Fruit fly (Drosophila melanogaster) whole organism, embryonic: ENCODE measurements around the gene sinu.

Experiments used
- Ada2b ChIP-seq: fragments of 200-800 bp; sonication (Bioruptor generic); IDR thresholded peaks from 2 replicates; pipeline ENCODE4 v1.3.6; 2022; ENCODE audit warnings: missing biosample characterization, missing genetic modification characterization
- Blimp-1 ChIP-seq: fragments of 200-800 bp; sonication (Bioruptor generic); optimal IDR thresholded peaks from 3 replicates; lab custom pipeline; 2018; ENCODE audit warnings: missing biosample characterization, missing genetic modification characterization, mild to moderate bottlenecking, moderate library complexity, missing genetic modification reagents
- CG10267 ChIP-seq: fragments of 200-800 bp; sonication (Bioruptor generic); optimal IDR thresholded peaks from 2 replicates; lab custom pipeline; 2018; ENCODE audit warnings: missing biosample characterization, mild to moderate bottlenecking, missing genetic modification characterization, moderate library complexity
- CG11504 ChIP-seq: fragments of 200-800 bp; sonication (Bioruptor generic); optimal IDR thresholded peaks from 3 replicates; lab custom pipeline; 2019; ENCODE audit warnings: missing biosample characterization, mild to moderate bottlenecking, missing genetic modification characterization, moderate library complexity
- CG12155 ChIP-seq: fragments of 200-800 bp; sonication (Bioruptor generic); optimal IDR thresholded peaks from 3 replicates; lab custom pipeline; 2016; ENCODE audit warnings: missing biosample characterization, missing genetic modification characterization
- CG12299 ChIP-seq: fragments of 200-800 bp; sonication (Bioruptor generic); optimal IDR thresholded peaks from 2 replicates; lab custom pipeline; 2018; ENCODE audit warnings: missing biosample characterization, mild to moderate bottlenecking, missing genetic modification characterization
- CG15011 ChIP-seq: fragments of 200-800 bp; sonication (Bioruptor generic); optimal IDR thresholded peaks from 3 replicates; lab custom pipeline; 2018; ENCODE audit warnings: missing biosample characterization, mild to moderate bottlenecking, missing genetic modification characterization
- CG2120 ChIP-seq: fragments of 200-800 bp; sonication (Bioruptor generic); optimal IDR thresholded peaks from 3 replicates; lab custom pipeline; 2016; ENCODE audit warnings: missing biosample characterization, missing genetic modification characterization
- CG31441 ChIP-seq: fragments of 200-800 bp; sonication (Bioruptor generic); IDR thresholded peaks from 2 replicates; pipeline ENCODE4 v1.3.6; 2022; ENCODE audit warnings: missing biosample characterization, missing genetic modification characterization
- CG32767 ChIP-seq: fragments of 200-800 bp; sonication (Bioruptor generic); IDR thresholded peaks from 2 replicates; pipeline ENCODE4 v1.3.6; 2022; ENCODE audit warnings: missing biosample characterization, missing genetic modification characterization
- CG3726 ChIP-seq: fragments of 200-800 bp; sonication (Bioruptor generic); IDR thresholded peaks from 3 replicates; pipeline ENCODE4, ENCODE4 v1.3.6; 2022; ENCODE audit warnings: missing biosample characterization, missing genetic modification characterization
- CG4424 ChIP-seq: fragments of 200-800 bp; sonication (Bioruptor generic); optimal IDR thresholded peaks from 3 replicates; lab custom pipeline; 2016; ENCODE audit warnings: missing biosample characterization, missing genetic modification characterization
- CG6813 ChIP-seq: fragments of 200-800 bp; sonication (Bioruptor generic); optimal IDR thresholded peaks from 2 replicates; lab custom pipeline; 2017; ENCODE audit warnings: missing biosample characterization, missing genetic modification characterization, mild to moderate bottlenecking, moderate library complexity, missing genetic modification reagents
- CG7556 ChIP-seq: fragments of 200-800 bp; sonication (Bioruptor generic); optimal IDR thresholded peaks from 2 replicates; lab custom pipeline; 2017; ENCODE audit warnings: missing biosample characterization, mild to moderate bottlenecking, missing genetic modification characterization
- CG7839 ChIP-seq: fragments of 200-800 bp; sonication (Bioruptor generic); optimal IDR thresholded peaks from 3 replicates; lab custom pipeline; 2018; ENCODE audit warnings: missing biosample characterization, mild to moderate bottlenecking, missing genetic modification characterization, moderate library complexity
- CG8388 ChIP-seq: fragments of 200-800 bp; sonication (Bioruptor generic); optimal IDR thresholded peaks from 2 replicates; lab custom pipeline; 2019; ENCODE audit warnings: missing biosample characterization, mild to moderate bottlenecking, missing genetic modification characterization, moderate library complexity
- CG8924 ChIP-seq: fragments of 200-800 bp; optimal IDR thresholded peaks from 3 replicates; lab custom pipeline; 2019; ENCODE audit warnings: missing biosample characterization, mild to moderate bottlenecking, missing genetic modification characterization, moderate library complexity
- CG9817 ChIP-seq: fragments of 200-800 bp; sonication (Bioruptor generic); optimal IDR thresholded peaks from 2 replicates; lab custom pipeline; 2018; ENCODE audit warnings: missing biosample characterization, mild to moderate bottlenecking, missing genetic modification characterization, moderate library complexity
- CkIIα-i1 ChIP-seq: fragments of 200-800 bp; sonication (Bioruptor generic); IDR thresholded peaks from 2 replicates; pipeline ENCODE4 v1.3.6; 2022; ENCODE audit warnings: missing biosample characterization, missing genetic modification characterization
- CoRest ChIP-seq: fragments of 200-800 bp; sonication (Bioruptor generic); optimal IDR thresholded peaks from 3 replicates; lab custom pipeline; 2018; ENCODE audit warnings: missing biosample characterization, mild to moderate bottlenecking, missing genetic modification characterization, moderate library complexity
- Deaf1 ChIP-seq: fragments of 200-800 bp; optimal IDR thresholded peaks from 3 replicates; lab custom pipeline; 2019; ENCODE audit warnings: missing biosample characterization, mild to moderate bottlenecking, missing genetic modification characterization, moderate library complexity
- HLH3B ChIP-seq: fragments of 200-800 bp; sonication (Bioruptor generic); IDR thresholded peaks from 2 replicates; pipeline ENCODE4 v1.3.6; 2022; ENCODE audit warnings: missing biosample characterization, missing genetic modification characterization
- Med ChIP-seq: fragments of 200-800 bp; sonication (Bioruptor generic); peaks from one replicate; lab custom pipeline; 2016; ENCODE audit warnings: missing biosample characterization, missing genetic modification characterization, mild to moderate bottlenecking, inconsistent platforms, moderate library complexity
- Mrtf ChIP-seq: fragments of 200-800 bp; sonication (Bioruptor generic); IDR thresholded peaks from 3 replicates; pipeline ENCODE4 v1.3.6; 2022; ENCODE audit warnings: missing biosample characterization, missing genetic modification characterization
- Ravus ChIP-seq: fragments of 200-800 bp; sonication (Bioruptor generic); IDR thresholded peaks from 2 replicates; pipeline ENCODE4 v1.3.6; 2022; ENCODE audit warnings: missing biosample characterization, missing genetic modification characterization
- Taf1 ChIP-seq: fragments of 200-800 bp; sonication (Bioruptor generic); IDR thresholded peaks from 2 replicates; pipeline ENCODE4 v1.3.6; 2022; ENCODE audit warnings: missing biosample characterization, missing genetic modification characterization
- ara ChIP-seq: fragments of 200-800 bp; sonication (Bioruptor generic); IDR thresholded peaks from 2 replicates; pipeline ENCODE4 v1.3.6; 2022; ENCODE audit warnings: missing biosample characterization, missing genetic modification characterization
- cad ChIP-seq: fragments of >200 bp; optimal IDR thresholded peaks from 2 replicates; lab custom pipeline; 2017; ENCODE audit warnings: missing biosample characterization, missing genetic modification characterization
- chinmo ChIP-seq: fragments of 200-800 bp; sonication (Bioruptor generic); IDR thresholded peaks from 4 replicates; pipeline ENCODE4 v1.3.6; 2022; ENCODE audit warnings: missing biosample characterization, missing genetic modification characterization; ENCODE audit not compliant: partially characterized antibody
- ci ChIP-seq: fragments of 200-800 bp; sonication (Bioruptor generic); IDR thresholded peaks from 3 replicates; pipeline ENCODE4 v1.3.6; 2022; ENCODE audit warnings: missing biosample characterization, missing genetic modification characterization
- corto ChIP-seq: fragments of 200-800 bp; sonication (Bioruptor generic); optimal IDR thresholded peaks from 2 replicates; lab custom pipeline; 2016; ENCODE audit warnings: missing biosample characterization, mild to moderate bottlenecking, missing genetic modification characterization, moderate library complexity
- crc ChIP-seq: fragments of 200-800 bp; sonication (Bioruptor generic); optimal IDR thresholded peaks from 2 replicates; lab custom pipeline; 2016; ENCODE audit warnings: missing biosample characterization, missing genetic modification characterization
- dmrt99B ChIP-seq: fragments of 200-800 bp; sonication (Bioruptor generic); optimal IDR thresholded peaks from 2 replicates; lab custom pipeline; 2018; ENCODE audit warnings: missing biosample characterization, mild to moderate bottlenecking, missing genetic modification characterization, moderate library complexity
- eve ChIP-seq, 2 experiments: fragments of >200 bp; optimal IDR thresholded peaks; 2 replicates each; lab custom pipeline; 2017; ENCODE audit warnings: missing biosample characterization in 2 of 2, missing genetic modification characterization in 2 of 2
- grau ChIP-seq: fragments of 200-800 bp; optimal IDR thresholded peaks from 3 replicates; lab custom pipeline; 2019; ENCODE audit warnings: missing biosample characterization, mild to moderate bottlenecking, missing genetic modification characterization, moderate library complexity
- ind ChIP-seq: fragments of 200-800 bp; sonication (Bioruptor generic); optimal IDR thresholded peaks from 3 replicates; lab custom pipeline; 2016; ENCODE audit warnings: missing biosample characterization, missing genetic modification characterization
- lab ChIP-seq: fragments of 200-800 bp; sonication (Bioruptor generic); optimal IDR thresholded peaks from 3 replicates; lab custom pipeline; 2017; ENCODE audit warnings: missing biosample characterization, missing genetic modification characterization, mild to moderate bottlenecking, moderate library complexity, missing genetic modification reagents
- lbe ChIP-seq: fragments of 200-800 bp; sonication (Bioruptor generic); optimal IDR thresholded peaks from 2 replicates; lab custom pipeline; 2016; ENCODE audit warnings: missing biosample characterization, mild to moderate bottlenecking, missing genetic modification characterization
- p53 ChIP-seq: fragments of 200-800 bp; sonication (Bioruptor generic); optimal IDR thresholded peaks from 2 replicates; lab custom pipeline; 2016; ENCODE audit warnings: missing biosample characterization, missing genetic modification characterization
- pum ChIP-seq: fragments of 200-800 bp; sonication (Bioruptor generic); optimal IDR thresholded peaks from 2 replicates; lab custom pipeline; 2016; ENCODE audit warnings: missing biosample characterization, missing genetic modification characterization
- repo ChIP-seq: fragments of 200-800 bp; sonication (Bioruptor generic); optimal IDR thresholded peaks from 2 replicates; lab custom pipeline; 2016; ENCODE audit warnings: missing biosample characterization, missing genetic modification characterization
- rib ChIP-seq: fragments of 200-800 bp; sonication (Bioruptor generic); IDR thresholded peaks from 2 replicates; pipeline ENCODE4 v1.3.6; 2022; ENCODE audit warnings: missing biosample characterization, missing genetic modification characterization
- ro ChIP-seq: fragments of 200-800 bp; sonication (Bioruptor generic); IDR thresholded peaks from 2 replicates; pipeline ENCODE4 v1.3.6; 2022; ENCODE audit warnings: missing biosample characterization, missing genetic modification characterization
- sna ChIP-seq: fragments of 200-800 bp; sonication (Bioruptor generic); IDR thresholded peaks from 2 replicates; pipeline ENCODE4 v1.3.6; 2022; ENCODE audit warnings: missing biosample characterization, missing genetic modification characterization; ENCODE audit not compliant: partially characterized antibody
- sob ChIP-seq: fragments of 200-800 bp; sonication (Bioruptor generic); IDR thresholded peaks from 2 replicates; pipeline ENCODE4 v1.3.6; 2022; ENCODE audit warnings: missing biosample characterization, missing genetic modification characterization
- stwl ChIP-seq: fragments of 200-800 bp; sonication (Bioruptor generic); optimal IDR thresholded peaks from 3 replicates; lab custom pipeline; 2018; ENCODE audit warnings: missing biosample characterization, mild to moderate bottlenecking, missing genetic modification characterization, moderate library complexity
- tgo ChIP-seq: fragments of 200-800 bp; sonication (Bioruptor generic); IDR thresholded peaks from 3 replicates; pipeline ENCODE4 v1.3.6; 2022; ENCODE audit warnings: missing biosample characterization, missing genetic modification characterization
- trem ChIP-seq: fragments of 200-800 bp; optimal IDR thresholded peaks from 3 replicates; lab custom pipeline; 2019; ENCODE audit warnings: missing biosample characterization, mild to moderate bottlenecking, missing genetic modification characterization, moderate library complexity
- vfl ChIP-seq: fragments of 200-800 bp; sonication (Bioruptor generic); optimal IDR thresholded peaks from 2 replicates; lab custom pipeline; 2016; ENCODE audit warnings: missing biosample characterization, missing genetic modification characterization
- wor ChIP-seq: fragments of 200-800 bp; sonication (Bioruptor generic); IDR thresholded peaks from 2 replicates; pipeline ENCODE4 v1.3.6; 2022; ENCODE audit warnings: missing biosample characterization, missing genetic modification characterization
- zfh2 ChIP-seq: fragments of 200-800 bp; sonication (Bioruptor generic); optimal IDR thresholded peaks from 2 replicates; lab custom pipeline; 2016; ENCODE audit warnings: missing biosample characterization, missing genetic modification characterization

Gene sinu

DNA sequence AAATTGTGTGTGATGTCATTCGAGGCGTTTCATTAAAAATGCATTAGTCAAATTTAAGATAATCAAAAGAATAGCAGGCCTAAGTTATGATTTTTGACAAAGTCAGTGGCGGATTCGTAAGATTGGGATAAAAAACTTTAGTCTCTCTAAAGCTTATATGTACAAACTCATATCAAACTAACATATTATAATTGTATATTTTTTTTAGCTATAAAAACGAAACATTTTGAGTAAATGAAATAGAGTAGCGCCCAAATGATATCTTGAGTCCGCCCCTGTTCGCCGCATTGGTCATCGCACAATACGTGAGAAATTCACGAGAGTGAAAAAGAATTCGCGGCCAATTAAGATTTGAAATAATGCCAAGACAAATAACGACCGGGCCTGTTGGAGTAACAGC, 7.0 kb downstream of the sinu start (continued):
- peak; percentile 67 for TF ChIP-seq CoRest (tag; lab: Kevin White, UChicago)
- peak; percentile 79 for TF ChIP-seq Med
- TF ChIP-seq corto (GFP tag; lab: Kevin White, UChicago), result no peak
- no peak for TF ChIP-seq cad (GFP tag; lab: Kevin White, UChicago)
- no peak for TF ChIP-seq rib (GFP tag; lab: Robert Waterston, UW)
- TF ChIP-seq ro (GFP tag; lab: Robert Waterston, UW), result no peak
- TF ChIP-seq CG12299, result no peak
- peak; percentile 20; the same call in 1 of the 2 replicates for TF ChIP-seq Ravus (GFP tag; lab: Robert Waterston, UW)
- TF ChIP-seq CG15011 (GFP tag; lab: Kevin White, UChicago), result no peak
- no peak for TF ChIP-seq eve (GFP tag; optimal IDR thresholded peaks at IDR 0.05; lab: Kevin White, UChicago)
- no peak for TF ChIP-seq CG32767 (GFP tag; lab: Robert Waterston, UW)
- no peak for TF ChIP-seq CG8388 (GFP tag; lab: Kevin White, UChicago)
- TF ChIP-seq CG6813 (GFP tag; lab: Kevin White, UChicago), result peak; percentile 25
- peak; percentile 72 for TF ChIP-seq HLH3B (GFP tag; lab: Robert Waterston, UW)
- no peak for TF ChIP-seq trem (tag; lab: Kevin White, UChicago)
- TF ChIP-seq lab, result peak; percentile 67
- peak; percentile 80 for TF ChIP-seq Ada2b (GFP tag; lab: Robert Waterston, UW)
- peak; percentile 73 for TF ChIP-seq CG7839 (tag; lab: Kevin White, UChicago)
- TF ChIP-seq ara (GFP tag; lab: Robert Waterston, UW), result peak; percentile 55; the same call in 1 of the 2 replicates
- no peak for TF ChIP-seq wor (GFP tag; lab: Robert Waterston, UW)
- TF ChIP-seq Deaf1 (tag; lab: Kevin White, UChicago), result peak; percentile 13
- peak; percentile 78 for TF ChIP-seq sob (GFP tag; lab: Robert Waterston, UW)
- peak; percentile 24; the same call in 1 of the 2 replicates for TF ChIP-seq CG31441 (GFP tag; lab: Robert Waterston, UW)
- peak; percentile 66; the same call in 2 of the 3 replicates for TF ChIP-seq tgo (GFP tag; lab: Robert Waterston, UW)
- TF ChIP-seq CG12155 (GFP tag; lab: Kevin White, UChicago), result peak; percentile 47
- TF ChIP-seq CG7556 (GFP tag; lab: Kevin White, UChicago), result peak; percentile 18
- peak; percentile 47 for TF ChIP-seq lbe (GFP tag; lab: Kevin White, UChicago)
- TF ChIP-seq crc (GFP tag; lab: Kevin White, UChicago), result no peak
- no peak for TF ChIP-seq CG3726 (GFP tag; lab: Robert Waterston, UW)
- TF ChIP-seq Blimp-1 (GFP tag; lab: Kevin White, UChicago), result peak; percentile 57
- peak; percentile 53; the same call in 1 of the 3 replicates for TF ChIP-seq ci (GFP tag; lab: Robert Waterston, UW)
- peak; percentile 46 for TF ChIP-seq dmrt99B
- TF ChIP-seq CG8924 (tag; lab: Kevin White, UChicago), result peak; percentile 40
- TF ChIP-seq zfh2 (GFP tag; lab: Kevin White, UChicago), result peak; percentile 7
- TF ChIP-seq CG11504 (tag; lab: Kevin White, UChicago), result peak; percentile 72
- no peak for TF ChIP-seq p53 (GFP tag; lab: Kevin White, UChicago)
- no peak for TF ChIP-seq vfl (GFP tag; lab: Kevin White, UChicago)
- no peak for TF ChIP-seq repo (GFP tag; lab: Kevin White, UChicago)
- peak; percentile 62 for TF ChIP-seq Taf1 (GFP tag; lab: Robert Waterston, UW)
- TF ChIP-seq CG9817 (tag; lab: Kevin White, UChicago), result peak; percentile 55
- TF ChIP-seq Mrtf (GFP tag; lab: Robert Waterston, UW), result peak; percentile 65; the same call in 1 of the 3 replicates
- peak; percentile 37 for TF ChIP-seq CG4424
- no peak for TF ChIP-seq CkIIα-i1 (GFP tag; lab: Robert Waterston, UW)
- no peak for TF ChIP-seq sna (GFP tag; lab: Robert Waterston, UW)
- peak; percentile 56; the same call in 1 of the 4 replicates for TF ChIP-seq chinmo (GFP tag; lab: Robert Waterston, UW)
- TF ChIP-seq CG2120 (GFP tag; lab: Kevin White, UChicago), result peak; percentile 56
- TF ChIP-seq CG10267 (tag; lab: Kevin White, UChicago), result peak; percentile 31
- TF ChIP-seq grau (tag; lab: Kevin White, UChicago), result peak; percentile 63
- TF ChIP-seq stwl (tag; lab: Kevin White, UChicago), result no peak
- TF ChIP-seq ind (GFP tag; lab: Kevin White, UChicago), result peak; percentile 65
- TF ChIP-seq pum (GFP tag; lab: Kevin White, UChicago), result no peak
